Worm (Caenorhabditis elegans): ENCODE results near the gene thoc-2.

DNA sequence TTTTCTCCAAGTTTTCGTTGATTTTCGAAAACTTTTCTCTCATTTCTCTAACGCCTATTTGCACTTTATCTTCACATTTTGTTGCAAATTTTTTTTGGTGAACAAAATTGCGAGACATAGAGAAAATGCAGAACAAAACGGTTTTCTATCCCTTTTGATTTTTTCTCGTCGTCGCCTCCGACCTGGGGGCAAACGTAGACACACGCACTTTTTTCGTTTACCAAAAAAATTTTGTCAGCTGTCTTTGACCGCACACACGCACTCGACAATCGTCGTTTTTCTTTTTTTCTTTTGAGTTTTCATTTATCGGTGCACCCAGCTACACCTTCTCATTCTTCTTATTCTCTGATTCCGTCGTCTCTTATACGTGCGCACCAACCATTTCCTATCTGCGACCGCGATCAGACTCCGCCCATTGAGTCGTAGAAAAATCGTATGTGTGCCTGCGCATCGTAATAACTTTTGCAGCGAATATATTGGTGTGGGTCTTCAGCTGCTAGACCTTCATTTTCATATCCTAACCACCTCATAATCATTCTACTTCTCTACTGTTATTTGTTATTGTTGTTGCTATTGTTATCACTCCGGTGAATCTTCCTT is 5.4 kb upstream of the thoc-2 start:
- TF ChIP-seq nhr-237 (tag; optimal IDR thresholded peaks at IDR 0.05) (no peak), lin-13 (tag; optimal IDR thresholded peaks at IDR 0.05) (no peak), elt-3 (tag; optimal IDR thresholded peaks at IDR 0.05) (no peak), blmp-1 (tag; optimal IDR thresholded peaks at IDR 0.05) (no peak), nhr-12 (tag; optimal IDR thresholded peaks at IDR 0.05) (no peak), unc-62 (GFP tag; optimal IDR thresholded peaks at IDR 0.05) (no peak), nhr-28 (tag; optimal IDR thresholded peaks at IDR 0.05) (no peak), lin-32 (GFP tag; optimal IDR thresholded peaks at IDR 0.05) (no peak), snpc-4 (tag; optimal IDR thresholded peaks at IDR 0.05) (no peak), ztf-11 (tag; optimal IDR thresholded peaks at IDR 0.05) (no peak), lsy-2 (tag; optimal IDR thresholded peaks at IDR 0.05) (no peak)
